Worm (Caenorhabditis elegans) whole organism, L1 larva: ENCODE data around the gene dpy-27.

ENCODE experiments used
- C34B4.2 ChIP-seq: sonication (generic microtip); optimal IDR thresholded peaks from 2 replicates; lab custom pipeline; 2017; ENCODE audit warnings: mild to moderate bottlenecking, missing genetic modification characterization, missing compliant biosample characterization
- F16B12.6 ChIP-seq: fragments of 150-350 bp; optimal IDR thresholded peaks from 2 replicates; lab custom pipeline; 2014; ENCODE audit warnings: missing biosample characterization, missing genetic modification characterization
- aly-2 ChIP-seq: fragments of 150-350 bp; optimal IDR thresholded peaks from 2 replicates; lab custom pipeline; 2014; ENCODE audit warnings: missing biosample characterization, missing genetic modification characterization
- ceh-8 ChIP-seq: fragments of 200-800 bp; sonication (Bioruptor generic); optimal IDR thresholded peaks from 2 replicates; lab custom pipeline; 2018; ENCODE audit warnings: mild to moderate bottlenecking, missing genetic modification characterization, moderate library complexity, missing compliant biosample characterization
- ces-1 ChIP-seq: fragments of 150-350 bp; optimal IDR thresholded peaks from 2 replicates; lab custom pipeline; 2014; ENCODE audit warnings: missing biosample characterization, missing genetic modification reagents, missing genetic modification characterization
- dpl-1 ChIP-seq, 3 experiments: fragments of 150-350 bp in 2 of 3; sonication (generic microtip) in 1 of 3; optimal IDR thresholded peaks; 2 replicates each; lab custom pipeline; 2014 to 2017; ENCODE audit warnings: missing biosample characterization in 3 of 3, missing genetic modification characterization in 3 of 3, missing genetic modification reagents in 3 of 3
- dsc-1 ChIP-seq: sonication (generic microtip); optimal IDR thresholded peaks from 2 replicates; lab custom pipeline; 2016; ENCODE audit warnings: mild to moderate bottlenecking, missing genetic modification characterization, missing compliant biosample characterization
- efl-1 ChIP-seq, 4 experiments: fragments of 150-350 bp; optimal IDR thresholded peaks in 3 of 4; peaks in 1 of 4; 1 replicate in 1 of 4; 2 replicates in 3 of 4; lab custom pipeline; 2014; ENCODE audit warnings: missing biosample characterization in 2 of 4, missing genetic modification characterization in 2 of 4, missing genetic modification reagents in 2 of 4
- efl-3 ChIP-seq: fragments of 200-800 bp; sonication (Bioruptor generic); optimal IDR thresholded peaks from 2 replicates; lab custom pipeline; 2018; ENCODE audit warnings: mild to moderate bottlenecking, missing genetic modification characterization, missing compliant biosample characterization
- egl-27 ChIP-seq, 2 experiments: fragments of 150-350 bp in 1 of 2; sonication (generic microtip); optimal IDR thresholded peaks; 3 replicates each; lab custom pipeline; 2017 to 2018; ENCODE audit warnings: missing biosample characterization in 2 of 2, missing genetic modification characterization in 2 of 2, missing genetic modification reagents in 2 of 2
- fkh-10 ChIP-seq: sonication (generic microtip); optimal IDR thresholded peaks from 2 replicates; lab custom pipeline; 2017; ENCODE audit warnings: missing biosample characterization, missing genetic modification reagents, missing genetic modification characterization
- fkh-4 ChIP-seq: sonication (generic microtip); optimal IDR thresholded peaks from 2 replicates; lab custom pipeline; 2016; ENCODE audit warnings: missing compliant biosample characterization, missing genetic modification characterization, borderline replicate concordance
- fkh-8 ChIP-seq: sonication (generic microtip); optimal IDR thresholded peaks from 2 replicates; lab custom pipeline; 2016; ENCODE audit warnings: mild to moderate bottlenecking, missing genetic modification characterization, missing compliant biosample characterization
- fos-1 ChIP-seq: fragments of 150-350 bp; optimal IDR thresholded peaks from 2 replicates; lab custom pipeline; 2014; ENCODE audit warnings: missing biosample characterization, missing genetic modification characterization
- grh-1 ChIP-seq: fragments of 200-800 bp; sonication (Bioruptor generic); IDR thresholded peaks from 2 replicates; pipeline ENCODE4 v1.3.6; 2022; ENCODE audit warnings: missing genetic modification reagents, missing genetic modification characterization, missing compliant biosample characterization
- hlh-17 ChIP-seq: fragments of 200-800 bp; sonication (Bioruptor generic); optimal IDR thresholded peaks from 2 replicates; lab custom pipeline; 2018; ENCODE audit warnings: missing genetic modification characterization, mild to moderate bottlenecking, missing compliant biosample characterization, moderate library complexity, borderline replicate concordance
- hpl-2 ChIP-seq: fragments of 150-350 bp; optimal IDR thresholded peaks from 2 replicates; lab custom pipeline; 2014; ENCODE audit warnings: missing biosample characterization, missing genetic modification reagents, missing genetic modification characterization
- isw-1 ChIP-seq: fragments of 200-800 bp; sonication (Bioruptor generic); IDR thresholded peaks from 2 replicates; pipeline ENCODE4 v1.3.6; 2022; ENCODE audit warnings: missing genetic modification characterization, missing compliant biosample characterization
- jun-1 ChIP-seq: fragments of 150-350 bp; optimal IDR thresholded peaks from 2 replicates; lab custom pipeline; 2014; ENCODE audit warnings: missing biosample characterization, missing genetic modification reagents, missing genetic modification characterization
- lin-13 ChIP-seq: fragments of 150-350 bp; optimal IDR thresholded peaks from 2 replicates; lab custom pipeline; 2014; ENCODE audit warnings: missing biosample characterization, missing genetic modification reagents, missing genetic modification characterization
- lin-15B ChIP-seq: fragments of 150-350 bp; sonication (generic microtip); optimal IDR thresholded peaks from 3 replicates; lab custom pipeline; 2014; ENCODE audit warnings: missing biosample characterization, missing genetic modification characterization
- lin-35 ChIP-seq, 2 experiments: fragments of 150-350 bp; optimal IDR thresholded peaks; 2 replicates each; lab custom pipeline; 2014; ENCODE audit warnings: missing biosample characterization in 2 of 2, missing genetic modification characterization in 2 of 2, missing genetic modification reagents in 2 of 2
- lin-39 ChIP-seq: fragments of 150-350 bp; optimal IDR thresholded peaks from 2 replicates; lab custom pipeline; 2014; ENCODE audit warnings: missing biosample characterization, missing genetic modification reagents, missing genetic modification characterization
- lir-3 ChIP-seq: sonication (generic microtip); optimal IDR thresholded peaks from 2 replicates; lab custom pipeline; 2016; ENCODE audit warnings: mild to moderate bottlenecking, missing genetic modification characterization, moderate library complexity, missing compliant biosample characterization; ENCODE audit not compliant: poor library complexity
- mab-9 ChIP-seq: fragments of 200-800 bp; sonication (Bioruptor generic); IDR thresholded peaks from 2 replicates; pipeline ENCODE4 v1.3.6; 2022; ENCODE audit warnings: missing genetic modification reagents, missing genetic modification characterization, missing compliant biosample characterization
- mef-2 ChIP-seq: fragments of 150-350 bp; optimal IDR thresholded peaks from 2 replicates; lab custom pipeline; 2014; ENCODE audit warnings: missing biosample characterization, missing genetic modification characterization
- mep-1 ChIP-seq: fragments of 150-350 bp; optimal IDR thresholded peaks from 2 replicates; lab custom pipeline; 2014; ENCODE audit warnings: missing biosample characterization, missing genetic modification characterization
- nhr-11 ChIP-seq: fragments of 150-350 bp; optimal IDR thresholded peaks from 2 replicates; lab custom pipeline; 2014; ENCODE audit warnings: missing biosample characterization, missing genetic modification characterization
- nhr-12 ChIP-seq: sonication (generic microtip); optimal IDR thresholded peaks from 2 replicates; lab custom pipeline; 2017; ENCODE audit warnings: missing biosample characterization, missing genetic modification characterization
- nhr-237 ChIP-seq: fragments of 150-350 bp; optimal IDR thresholded peaks from 2 replicates; lab custom pipeline; 2014; ENCODE audit warnings: missing biosample characterization, missing genetic modification characterization
- nhr-71 ChIP-seq: sonication (generic microtip); optimal IDR thresholded peaks from 2 replicates; lab custom pipeline; 2016; ENCODE audit warnings: mild to moderate bottlenecking, missing genetic modification characterization, moderate library complexity, missing compliant biosample characterization
- nhr-76 ChIP-seq: sonication (generic microtip); optimal IDR thresholded peaks from 2 replicates; lab custom pipeline; 2017; ENCODE audit warnings: missing biosample characterization, missing genetic modification characterization
- nhr-77 ChIP-seq: fragments of 150-350 bp; optimal IDR thresholded peaks from 2 replicates; lab custom pipeline; 2014; ENCODE audit warnings: missing biosample characterization, missing genetic modification characterization
- nhr-90 ChIP-seq: sonication (generic microtip); optimal IDR thresholded peaks from 2 replicates; lab custom pipeline; 2016; ENCODE audit warnings: mild to moderate bottlenecking, missing genetic modification characterization, missing compliant biosample characterization; ENCODE audit not compliant: poor library complexity
- pqm-1 ChIP-seq: sonication (generic microtip); optimal IDR thresholded peaks from 3 replicates; lab custom pipeline; 2017; ENCODE audit warnings: missing biosample characterization, missing genetic modification characterization
- rnt-1 ChIP-seq: sonication (generic microtip); optimal IDR thresholded peaks from 2 replicates; lab custom pipeline; 2016; ENCODE audit warnings: mild to moderate bottlenecking, missing genetic modification characterization, moderate library complexity, missing compliant biosample characterization
- skn-1 ChIP-seq: fragments of 150-350 bp; optimal IDR thresholded peaks from 2 replicates; lab custom pipeline; 2014; ENCODE audit warnings: missing biosample characterization, missing genetic modification characterization
- snpc-4 ChIP-seq: fragments of 150-350 bp; optimal IDR thresholded peaks from 2 replicates; lab custom pipeline; 2014; ENCODE audit warnings: missing biosample characterization, missing genetic modification characterization
- snu-23 ChIP-seq: sonication (generic microtip); optimal IDR thresholded peaks from 2 replicates; lab custom pipeline; 2016; ENCODE audit warnings: missing genetic modification characterization, missing compliant biosample characterization
- sptf-1 ChIP-seq: fragments of 150-350 bp; optimal IDR thresholded peaks from 2 replicates; lab custom pipeline; 2014; ENCODE audit warnings: missing biosample characterization, missing genetic modification characterization
- swsn-7 ChIP-seq: sonication (generic microtip); optimal IDR thresholded peaks from 2 replicates; lab custom pipeline; 2016; ENCODE audit warnings: missing genetic modification characterization, missing compliant biosample characterization
- tbx-2 ChIP-seq: sonication (generic microtip); optimal IDR thresholded peaks from 2 replicates; lab custom pipeline; 2016; ENCODE audit warnings: missing genetic modification characterization, missing compliant biosample characterization
- tlp-1 ChIP-seq: fragments of 150-350 bp; optimal IDR thresholded peaks from 2 replicates; lab custom pipeline; 2014; ENCODE audit warnings: missing biosample characterization, missing genetic modification characterization
- unc-130 ChIP-seq: fragments of 150-350 bp; optimal IDR thresholded peaks from 2 replicates; lab custom pipeline; 2017; ENCODE audit warnings: missing biosample characterization, missing genetic modification characterization, inconsistent platforms
- vab-15 ChIP-seq: sonication (generic microtip); optimal IDR thresholded peaks from 2 replicates; lab custom pipeline; 2017; ENCODE audit warnings: missing genotype, mild to moderate bottlenecking, missing genetic modification characterization, missing compliant biosample characterization
- xbp-1 ChIP-seq: sonication (generic microtip); optimal IDR thresholded peaks from 2 replicates; lab custom pipeline; 2016; ENCODE audit warnings: missing genetic modification characterization, missing compliant biosample characterization
- zag-1 ChIP-seq: fragments of 150-350 bp; optimal IDR thresholded peaks from 2 replicates; lab custom pipeline; 2014; ENCODE audit warnings: missing biosample characterization, missing genetic modification characterization

Gene dpy-27

ce11 chrIII:3773173-3773572 lies 46.3 kb downstream of the dpy-27 start, which contains the start of gene lec-4 (continued):
- TF ChIP-seq ces-1 (GFP tag; lab: Kevin White, UChicago) (no peak), tlp-1 (no peak), lin-35 (GFP tag; optimal IDR thresholded peaks at IDR 0.05; lab: Kevin White, UChicago) (peak; percentile 21 to 38), zag-1 (tag; lab: Kevin White, UChicago) (no peak), efl-1 (optimal IDR thresholded peaks at IDR 0.05; lab: Kevin White, UChicago) (peak; percentile 27 to 48), efl-1 (GFP tag; optimal IDR thresholded peaks at IDR 0.05 in 1 of 2; lab: Kevin White, UChicago) (peak in 1 of 2 experiments; percentile 25), nhr-76 (tag; lab: Kevin White, UChicago) (no peak), lin-15B (tag; lab: Kevin White, UChicago) (no peak), isw-1 (GFP tag; lab: Robert Waterston, UW) (no peak), lir-3 (tag; lab: Kevin White, UChicago) (no peak), vab-15 (no peak), fkh-4 (tag; lab: Kevin White, UChicago) (no peak), nhr-77 (tag; lab: Kevin White, UChicago) (peak; percentile 18), egl-27 (tag; optimal IDR thresholded peaks at IDR 0.05; lab: Kevin White, UChicago) (peak; percentile 21 to 28), mab-9 (GFP tag; lab: Robert Waterston, UW) (no peak), hlh-17 (GFP tag; lab: Kevin White, UChicago) (no peak), nhr-11 (no peak), sptf-1 (tag; lab: Kevin White, UChicago) (no peak), snpc-4 (tag; lab: Kevin White, UChicago) (peak; percentile 0), mep-1 (peak; percentile 50), nhr-237 (tag; lab: Kevin White, UChicago) (peak; percentile 7), aly-2 (tag; lab: Kevin White, UChicago) (no peak), skn-1 (tag; lab: Kevin White, UChicago) (peak; percentile 38), lin-39 (tag; lab: Kevin White, UChicago) (no peak), nhr-90 (tag; lab: Kevin White, UChicago) (no peak), efl-3 (GFP tag; lab: Kevin White, UChicago) (no peak), pqm-1 (tag; lab: Kevin White, UChicago) (no peak), dsc-1 (tag; lab: Kevin White, UChicago) (no peak), snu-23 (GFP tag; lab: Kevin White, UChicago) (peak; percentile 49), C34B4.2 (tag; lab: Kevin White, UChicago) (no peak), nhr-12 (no peak), jun-1 (peak; percentile 36)

- TF ChIP-seq hpl-2 (GFP tag; lab: Kevin White, UChicago), result no peak
- TF ChIP-seq xbp-1 (tag; lab: Kevin White, UChicago), result no peak
- no peak for TF ChIP-seq swsn-7 (tag; lab: Kevin White, UChicago)
- no peak for TF ChIP-seq lin-35 (GFP tag; optimal IDR thresholded peaks at IDR 0.05; lab: Kevin White, UChicago)
- no peak for TF ChIP-seq egl-27 (tag; optimal IDR thresholded peaks at IDR 0.05; lab: Kevin White, UChicago)
- TF ChIP-seq tbx-2 (tag; lab: Kevin White, UChicago), result no peak
- no peak for TF ChIP-seq lin-13 (GFP tag; lab: Kevin White, UChicago)
- no peak for TF ChIP-seq fos-1 (tag; lab: Kevin White, UChicago)
- no peak for TF ChIP-seq ces-1 (GFP tag; lab: Kevin White, UChicago)
- no peak for TF ChIP-seq jun-1
- TF ChIP-seq fkh-8 (tag; lab: Kevin White, UChicago), result no peak
Measured at ce11 chrIII:3768200-3768599, 51.3 kb downstream of the dpy-27 start, which contains the start of gene gmeb-3. TSS of gene gmeb-3 (plus strand) at chrIII:3768500.

ce11 chrIII:3765460-3765859 lies 54.0 kb downstream of the dpy-27 start, which contains the start of gene C44F1.1:
TSS of gene C44F1.1 (minus strand) at chrIII:3765560.
- TF ChIP-seq F16B12.6 (tag; lab: Kevin White, UChicago) (no peak), fkh-8 (tag; lab: Kevin White, UChicago) (peak; percentile 14), hpl-2 (GFP tag; lab: Kevin White, UChicago) (no peak), mef-2 (tag; lab: Kevin White, UChicago) (no peak), fkh-10 (GFP tag; lab: Kevin White, UChicago) (no peak), lin-35 (GFP tag; optimal IDR thresholded peaks at IDR 0.05; lab: Kevin White, UChicago) (no peak), unc-130 (tag; lab: Kevin White, UChicago) (no peak), nhr-71 (tag; lab: Kevin White, UChicago) (peak; percentile 33), grh-1 (GFP tag; lab: Robert Waterston, UW) (no peak), ceh-8 (GFP tag; lab: Kevin White, UChicago) (peak; percentile 88), dpl-1 (GFP tag; optimal IDR thresholded peaks at IDR 0.05; lab: Kevin White, UChicago) (no peak), rnt-1 (tag; lab: Kevin White, UChicago) (no peak), nhr-76 (tag; lab: Kevin White, UChicago) (no peak), nhr-12 (no peak)
